Worm (Caenorhabditis elegans) whole organism, L4 larva: ENCODE data around the gene srab-18.

Experiments used
- F26F4.8 ChIP-seq: fragments of 200-800 bp; sonication (Bioruptor generic); conservative IDR thresholded peaks from 2 replicates; pipeline ENCODE4 v1.3.6; 2022; ENCODE audit warnings: missing genetic modification characterization, missing compliant biosample characterization
- F37D6.2 ChIP-seq: sonication (generic microtip); optimal IDR thresholded peaks from 2 replicates; lab custom pipeline; 2016; ENCODE audit warnings: mild to moderate bottlenecking, missing genetic modification characterization, missing compliant biosample characterization
- T26A8.4 ChIP-seq: fragments of 200-800 bp; sonication (Bioruptor generic); IDR thresholded peaks from 2 replicates; pipeline ENCODE4 v1.3.6; 2022; ENCODE audit warnings: missing genetic modification characterization, missing compliant biosample characterization
- Y105C5A.15 ChIP-seq: fragments of 200-800 bp; sonication (Bioruptor generic); IDR thresholded peaks from 2 replicates; pipeline ENCODE4 v1.3.6; 2022; ENCODE audit warnings: missing genetic modification characterization, missing compliant biosample characterization
- Y48G9A.11 ChIP-seq: fragments of 200-800 bp; sonication (Bioruptor generic); IDR thresholded peaks from 2 replicates; pipeline ENCODE4 v1.3.6; 2022; ENCODE audit warnings: missing genetic modification reagents, missing genetic modification characterization, missing compliant biosample characterization
- ZK546.5 ChIP-seq, 2 experiments: sonication (generic microtip); optimal IDR thresholded peaks; 2 replicates each; lab custom pipeline; 2017; ENCODE audit warnings: missing biosample characterization in 2 of 2, missing genetic modification characterization in 2 of 2
- ceh-82 ChIP-seq: sonication (generic microtip); optimal IDR thresholded peaks from 2 replicates; lab custom pipeline; 2017; ENCODE audit warnings: missing biosample characterization, missing genetic modification characterization
- ces-1 ChIP-seq: fragments of 150-350 bp; sonication (generic microtip); optimal IDR thresholded peaks from 4 replicates; lab custom pipeline; 2014; ENCODE audit warnings: missing biosample characterization, missing genetic modification reagents, missing genetic modification characterization
- daf-12 ChIP-seq: fragments of 150-350 bp; optimal IDR thresholded peaks from 2 replicates; lab custom pipeline; 2014; ENCODE audit warnings: missing biosample characterization, missing genetic modification reagents, missing genetic modification characterization
- dmd-8 ChIP-seq: fragments of 200-800 bp; sonication (Bioruptor generic); IDR thresholded peaks from 2 replicates; pipeline ENCODE4 v1.3.6; 2022; ENCODE audit warnings: missing genetic modification characterization, missing compliant biosample characterization
- dve-1 ChIP-seq: sonication (generic microtip); optimal IDR thresholded peaks from 2 replicates; lab custom pipeline; 2017; ENCODE audit warnings: antibody characterized with exemption, mild to moderate bottlenecking, missing genetic modification characterization, missing compliant biosample characterization; ENCODE audit not compliant: insufficient read depth
- egl-43 ChIP-seq: fragments of 200-800 bp; sonication (Bioruptor generic); IDR thresholded peaks from 2 replicates; pipeline ENCODE4 v1.3.6; 2022; ENCODE audit warnings: missing genetic modification reagents, missing genetic modification characterization, missing compliant biosample characterization
- fos-1 ChIP-seq: fragments of 150-350 bp; optimal IDR thresholded peaks from 2 replicates; lab custom pipeline; 2014; ENCODE audit warnings: missing biosample characterization, missing genetic modification characterization
- hif-1 ChIP-seq, 2 experiments: sonication (generic microtip); optimal IDR thresholded peaks; 2 replicates each; lab custom pipeline; 2016 to 2017; ENCODE audit warnings: missing compliant biosample characterization in 2 of 2, missing genetic modification characterization in 2 of 2, missing genetic modification reagents in 2 of 2, missing genotype in 2 of 2, mild to moderate bottlenecking in 1 of 2
- hlh-11 ChIP-seq: fragments of 200-800 bp; sonication (Bioruptor generic); optimal IDR thresholded peaks from 2 replicates; lab custom pipeline; 2018; ENCODE audit warnings: mild to moderate bottlenecking, missing genetic modification characterization, missing compliant biosample characterization
- jun-1 ChIP-seq: fragments of 150-350 bp; optimal IDR thresholded peaks from 2 replicates; lab custom pipeline; 2014; ENCODE audit warnings: missing biosample characterization, missing genetic modification reagents, missing genetic modification characterization
- lin-38 ChIP-seq: fragments of 200-800 bp; sonication (Bioruptor generic); IDR thresholded peaks from 2 replicates; pipeline ENCODE4 v1.3.6; 2022; ENCODE audit warnings: missing genetic modification reagents, missing genetic modification characterization, missing compliant biosample characterization
- lin-39 ChIP-seq: fragments of 150-350 bp; optimal IDR thresholded peaks from 2 replicates; lab custom pipeline; 2014; ENCODE audit warnings: missing biosample characterization, missing genetic modification reagents, missing genetic modification characterization
- lsy-2 ChIP-seq, 2 experiments: fragments of 150-350 bp in 1 of 2; sonication (generic microtip) in 1 of 2; optimal IDR thresholded peaks; 2 replicates each; lab custom pipeline; 2014 to 2017; ENCODE audit warnings: missing biosample characterization in 2 of 2, missing genetic modification characterization in 2 of 2
- madf-9 ChIP-seq: fragments of 200-800 bp; sonication (Bioruptor generic); conservative IDR thresholded peaks from 2 replicates; pipeline ENCODE4 v1.3.6; 2022; ENCODE audit warnings: missing genetic modification reagents, missing genetic modification characterization, missing compliant biosample characterization
- nhr-11 ChIP-seq: fragments of 150-350 bp; optimal IDR thresholded peaks from 2 replicates; lab custom pipeline; 2014; ENCODE audit warnings: missing biosample characterization, missing genetic modification characterization
- nhr-111 ChIP-seq: fragments of 200-800 bp; sonication (Bioruptor generic); optimal IDR thresholded peaks from 2 replicates; lab custom pipeline; 2018; ENCODE audit warnings: mild to moderate bottlenecking, missing genetic modification characterization, missing compliant biosample characterization
- nhr-48 ChIP-seq: sonication (generic microtip); optimal IDR thresholded peaks from 2 replicates; lab custom pipeline; 2016; ENCODE audit warnings: mild to moderate bottlenecking, missing genetic modification characterization, missing compliant biosample characterization
- nhr-76 ChIP-seq: fragments of 150-350 bp; optimal IDR thresholded peaks from 2 replicates; lab custom pipeline; 2014; ENCODE audit warnings: missing biosample characterization, missing genetic modification characterization
- nhr-77 ChIP-seq: fragments of 150-350 bp; optimal IDR thresholded peaks from 2 replicates; lab custom pipeline; 2014; ENCODE audit warnings: missing biosample characterization, missing genetic modification characterization
- rbr-2 ChIP-seq: sonication (generic microtip); optimal IDR thresholded peaks from 2 replicates; lab custom pipeline; 2016; ENCODE audit warnings: missing genotype, missing genetic modification characterization, missing compliant biosample characterization
- spr-3 ChIP-seq: fragments of 200-800 bp; sonication (Bioruptor generic); optimal IDR thresholded peaks from 2 replicates; lab custom pipeline; 2018; ENCODE audit warnings: mild to moderate bottlenecking, missing genetic modification characterization, missing compliant biosample characterization
- unc-62 ChIP-seq, 3 experiments: fragments of 150-350 bp in 1 of 3; sonication (generic microtip); optimal IDR thresholded peaks in 2 of 3; peaks in 1 of 3; 1 replicate in 1 of 3; 2 replicates in 2 of 3; lab custom pipeline; 2014 to 2017; ENCODE audit warnings: missing biosample characterization in 3 of 3, missing genetic modification characterization in 3 of 3, missing genetic modification reagents in 3 of 3, missing genotype in 1 of 3
- vab-7 ChIP-seq: fragments of 200-800 bp; sonication (Bioruptor generic); IDR thresholded peaks from 2 replicates; pipeline ENCODE4 v1.3.6; 2022; ENCODE audit warnings: missing genetic modification reagents, missing genetic modification characterization, missing compliant biosample characterization
- zag-1 ChIP-seq: fragments of 150-350 bp; optimal IDR thresholded peaks from 2 replicates; lab custom pipeline; 2014; ENCODE audit warnings: missing biosample characterization, missing genetic modification characterization
- zfp-2 ChIP-seq: sonication (generic microtip); optimal IDR thresholded peaks from 2 replicates; lab custom pipeline; 2016; ENCODE audit warnings: mild to moderate bottlenecking, missing genetic modification characterization, missing compliant biosample characterization
- ztf-11 ChIP-seq: fragments of 150-350 bp; optimal IDR thresholded peaks from 2 replicates; lab custom pipeline; 2014; ENCODE audit warnings: missing biosample characterization, missing genetic modification characterization

srab-18 gene

ce11 chrV:9913863-9914262 lies 42.6 kb upstream of the srab-18 start, which contains the start of gene fipr-10:
TSS of gene fipr-10 (plus strand) at chrV:9914163.
- TF ChIP-seq rbr-2 (tag; lab: Kevin White, UChicago): no peak

ce11 chrV:9911165-9911564 lies 39.9 kb upstream of the srab-18 start:
- TF ChIP-seq unc-62 (GFP tag; optimal IDR thresholded peaks at IDR 0.05 in 1 of 2; lab: Kevin White, UChicago) (peak in 1 of 2 experiments; percentile 45), unc-62 (tag; optimal IDR thresholded peaks at IDR 0.05; lab: Kevin White, UChicago) (no peak), zag-1 (tag; lab: Kevin White, UChicago) (no peak)
- TF ChIP-seq, all 104 proteins: peak for 1

ce11 chrV:9909624-9910023 lies 38.4 kb upstream of the srab-18 start:
- TF ChIP-seq rbr-2 (tag; lab: Kevin White, UChicago) (no peak), unc-62 (GFP tag; optimal IDR thresholded peaks at IDR 0.05 in 1 of 2; lab: Kevin White, UChicago) (peak in 1 of 2 experiments; percentile 96), unc-62 (tag; optimal IDR thresholded peaks at IDR 0.05; lab: Kevin White, UChicago) (no peak)

- no peak for TF ChIP-seq dmd-8 (GFP tag; lab: Robert Waterston, UW)
- peak in 1 of 2 experiments; percentile 95 for TF ChIP-seq unc-62 (GFP tag; optimal IDR thresholded peaks at IDR 0.05 in 1 of 2; lab: Kevin White, UChicago)
- TF ChIP-seq unc-62 (tag; optimal IDR thresholded peaks at IDR 0.05; lab: Kevin White, UChicago): no peak
Measured at ce11 chrV:9907205-9907604, 36.0 kb upstream of the srab-18 start.

- TF ChIP-seq nhr-76 (tag; lab: Kevin White, UChicago): no peak
- no peak for TF ChIP-seq dve-1 (tag; lab: Kevin White, UChicago)
- no peak for TF ChIP-seq egl-43 (GFP tag; lab: Robert Waterston, UW)
- no peak for TF ChIP-seq lsy-2 (tag; optimal IDR thresholded peaks at IDR 0.05; lab: Kevin White, UChicago)
- TF ChIP-seq ztf-11 (tag; lab: Kevin White, UChicago): no peak
- TF ChIP-seq lin-39 (tag; lab: Kevin White, UChicago): no peak
- no peak for TF ChIP-seq nhr-48
- TF ChIP-seq madf-9 (GFP tag; lab: Robert Waterston, UW): no peak
- TF ChIP-seq zfp-2 (tag; lab: Kevin White, UChicago): no peak
- TF ChIP-seq nhr-111 (GFP tag; lab: Kevin White, UChicago): no peak
- no peak for TF ChIP-seq hif-1 (tag; optimal IDR thresholded peaks at IDR 0.05; lab: Kevin White, UChicago)
- TF ChIP-seq T26A8.4 (GFP tag; lab: Robert Waterston, UW): no peak
- no peak for TF ChIP-seq Y48G9A.11 (GFP tag; lab: Robert Waterston, UW)
- no peak for TF ChIP-seq hlh-11 (tag; lab: Kevin White, UChicago)
- no peak for TF ChIP-seq daf-12
- TF ChIP-seq fos-1 (tag; lab: Kevin White, UChicago): no peak
- TF ChIP-seq ceh-82 (tag; lab: Kevin White, UChicago): no peak
- TF ChIP-seq lin-38: no peak
- no peak for TF ChIP-seq jun-1 (tag; lab: Kevin White, UChicago)
Measured at ce11 chrV:9906115-9906514, 34.9 kb upstream of the srab-18 start, which contains the start of gene fipr-11. TSS of gene fipr-11 (minus strand) at chrV:9906215.

- TF ChIP-seq nhr-11 (tag; lab: Kevin White, UChicago) (peak; percentile 17), zag-1 (tag; lab: Kevin White, UChicago) (no peak), Y105C5A.15 (GFP tag; lab: Robert Waterston, UW) (no peak), ZK546.5 (tag; optimal IDR thresholded peaks at IDR 0.05; lab: Kevin White, UChicago) (no peak)
Measured at ce11 chrV:9901119-9901518, 29.9 kb upstream of the srab-18 start.

- TF ChIP-seq nhr-77 (tag; lab: Kevin White, UChicago) (no peak), rbr-2 (tag; lab: Kevin White, UChicago) (no peak), vab-7 (GFP tag; lab: Robert Waterston, UW) (no peak), F37D6.2 (tag; lab: Kevin White, UChicago) (no peak), ces-1 (GFP tag; lab: Kevin White, UChicago) (no peak), lin-38 (no peak), F26F4.8 (GFP tag; lab: Robert Waterston, UW) (no peak), spr-3 (GFP tag; lab: Kevin White, UChicago) (no peak), unc-62 (GFP tag; optimal IDR thresholded peaks at IDR 0.05 in 1 of 2; lab: Kevin White, UChicago) (no peak), unc-62 (tag; optimal IDR thresholded peaks at IDR 0.05; lab: Kevin White, UChicago) (no peak)
- TF ChIP-seq, all 104 proteins: peak for 0
Measured at ce11 chrV:9899278-9899677, 28.0 kb upstream of the srab-18 start, which contains the start of gene egl-47. TSS of gene egl-47 (plus strand) at chrV:9899578.
